Fruit fly (Drosophila melanogaster): ENCODE measurements around the gene PolD3.

dm6 chr2L:15273521-15274123, 17.5 kb upstream of the PolD3 start:
- TF ChIP-seq pan (optimal IDR thresholded peaks at IDR 0.05) (no peak), dsf (GFP tag; optimal IDR thresholded peaks at IDR 0.05; ENCODE audit: borderline replicate concordance) (no peak), CG32264 (GFP tag; optimal IDR thresholded peaks at IDR 0.05) (no peak), lola (GFP tag; optimal IDR thresholded peaks at IDR 0.05) (no peak), Hr83 (GFP tag; optimal IDR thresholded peaks at IDR 0.05; ENCODE audit: poor library complexity, severe bottlenecking) (no peak), h (GFP tag; optimal IDR thresholded peaks at IDR 0.05) (no peak), woc (GFP tag; optimal IDR thresholded peaks at IDR 0.05) (no peak), Vsx2 (GFP tag; optimal IDR thresholded peaks at IDR 0.05; ENCODE audit: partially characterized antibody) (no peak), foxo (GFP tag; optimal IDR thresholded peaks at IDR 0.05) (peak in 1 of 2 experiments; percentile 7)
